Worm (Caenorhabditis elegans) whole organism, late embryonic: Measurements from ENCODE around the gene rde-8.

Experiments used
- C08G9.2 ChIP-seq: sonication (generic microtip); optimal IDR thresholded peaks from 2 replicates; lab custom pipeline; 2016; ENCODE audit warnings: mild to moderate bottlenecking, missing genetic modification characterization, moderate library complexity, missing compliant biosample characterization
- C38D4.7 ChIP-seq: fragments of 200-800 bp; sonication (Bioruptor generic); optimal IDR thresholded peaks from 2 replicates; lab custom pipeline; 2018; ENCODE audit warnings: mild to moderate bottlenecking, missing genetic modification characterization, moderate library complexity, missing compliant biosample characterization
- F13H6.1 ChIP-seq: sonication (generic microtip); optimal IDR thresholded peaks from 2 replicates; lab custom pipeline; 2016; ENCODE audit warnings: missing genetic modification characterization, missing compliant biosample characterization
- K09A11.1 ChIP-seq: sonication (generic microtip); optimal IDR thresholded peaks from 2 replicates; lab custom pipeline; 2017; ENCODE audit warnings: antibody characterized with exemption, mild to moderate bottlenecking, missing genetic modification characterization, missing compliant biosample characterization; ENCODE audit not compliant: insufficient read depth
- T23F11.4 ChIP-seq: fragments of 200-800 bp; sonication (Bioruptor generic); optimal IDR thresholded peaks from 2 replicates; lab custom pipeline; 2018; ENCODE audit warnings: mild to moderate bottlenecking, missing genetic modification characterization, missing compliant biosample characterization
- ama-1 ChIP-seq: fragments of 150-350 bp; optimal IDR thresholded peaks from 2 replicates; lab custom pipeline; 2014
- ceh-2 ChIP-seq: sonication (generic microtip); optimal IDR thresholded peaks from 2 replicates; lab custom pipeline; 2016; ENCODE audit warnings: missing genotype, missing genetic modification characterization, missing compliant biosample characterization
- ceh-24 ChIP-seq: sonication (generic microtip); optimal IDR thresholded peaks from 2 replicates; lab custom pipeline; 2016; ENCODE audit warnings: mild to moderate bottlenecking, missing genetic modification characterization, missing compliant biosample characterization
- ceh-30 ChIP-seq: fragments of 150-350 bp; optimal IDR thresholded peaks from 2 replicates; lab custom pipeline; 2014; ENCODE audit warnings: missing biosample characterization, missing genetic modification characterization
- ceh-31 ChIP-seq: sonication (generic microtip); optimal IDR thresholded peaks from 2 replicates; lab custom pipeline; 2016; ENCODE audit warnings: missing genetic modification characterization, missing compliant biosample characterization
- ceh-45 ChIP-seq: fragments of 200-800 bp; sonication (Bioruptor generic); IDR thresholded peaks from 2 replicates; pipeline ENCODE4 v1.3.6; 2022; ENCODE audit warnings: missing genetic modification reagents, missing genetic modification characterization, missing compliant biosample characterization
- ceh-6 ChIP-seq: fragments of 200-800 bp; sonication (Bioruptor generic); optimal IDR thresholded peaks from 2 replicates; lab custom pipeline; 2018; ENCODE audit warnings: mild to moderate bottlenecking, missing genetic modification characterization, missing compliant biosample characterization
- ceh-9 ChIP-seq: sonication (generic microtip); optimal IDR thresholded peaks from 2 replicates; lab custom pipeline; 2016; ENCODE audit warnings: mild to moderate bottlenecking, missing genetic modification characterization, inconsistent platforms, missing compliant biosample characterization
- che-1 ChIP-seq: sonication (generic microtip); optimal IDR thresholded peaks from 2 replicates; lab custom pipeline; 2016; ENCODE audit warnings: mild to moderate bottlenecking, missing genetic modification characterization, missing compliant biosample characterization
- dmd-4 ChIP-seq: sonication (generic microtip); optimal IDR thresholded peaks from 2 replicates; lab custom pipeline; 2016; ENCODE audit warnings: borderline replicate concordance, missing genetic modification characterization, missing compliant biosample characterization
- elt-4 ChIP-seq: sonication (generic microtip); optimal IDR thresholded peaks from 2 replicates; lab custom pipeline; 2016; ENCODE audit warnings: missing genetic modification characterization, missing compliant biosample characterization
- ets-4 ChIP-seq: sonication (generic microtip); optimal IDR thresholded peaks from 2 replicates; lab custom pipeline; 2016; ENCODE audit warnings: missing genetic modification characterization, missing compliant biosample characterization
- fkh-6 ChIP-seq: sonication (generic microtip); optimal IDR thresholded peaks from 2 replicates; lab custom pipeline; 2016; ENCODE audit warnings: missing genetic modification characterization, missing compliant biosample characterization
- hlh-13 ChIP-seq: fragments of 200-800 bp; sonication (Bioruptor generic); optimal IDR thresholded peaks from 2 replicates; lab custom pipeline; 2018; ENCODE audit warnings: mild to moderate bottlenecking, missing genetic modification characterization, missing compliant biosample characterization
- hlh-15 ChIP-seq: sonication (generic microtip); optimal IDR thresholded peaks from 2 replicates; lab custom pipeline; 2016; ENCODE audit warnings: missing genetic modification characterization, missing compliant biosample characterization
- hlh-30 ChIP-seq: sonication (generic microtip); optimal IDR thresholded peaks from 2 replicates; lab custom pipeline; 2017; ENCODE audit warnings: antibody characterized with exemption, missing genetic modification characterization, missing compliant biosample characterization; ENCODE audit not compliant: insufficient read depth
- lim-6 ChIP-seq: sonication (generic microtip); optimal IDR thresholded peaks from 2 replicates; lab custom pipeline; 2016; ENCODE audit warnings: missing genetic modification characterization, missing compliant biosample characterization
- lin-11 ChIP-seq: fragments of 200-800 bp; sonication (Bioruptor generic); optimal IDR thresholded peaks from 2 replicates; lab custom pipeline; 2018; ENCODE audit warnings: mild to moderate bottlenecking, missing genetic modification characterization, missing compliant biosample characterization
- madf-2 ChIP-seq: sonication (generic microtip); optimal IDR thresholded peaks from 2 replicates; lab custom pipeline; 2017; ENCODE audit warnings: missing genetic modification characterization, missing compliant biosample characterization
- nfya-1 ChIP-seq: sonication (generic microtip); optimal IDR thresholded peaks from 2 replicates; lab custom pipeline; 2017; ENCODE audit warnings: missing genetic modification characterization, mild to moderate bottlenecking, missing compliant biosample characterization, antibody characterized with exemption, moderate library complexity
- nhr-232 ChIP-seq: sonication (generic microtip); optimal IDR thresholded peaks from 2 replicates; lab custom pipeline; 2016; ENCODE audit warnings: missing genetic modification characterization, missing compliant biosample characterization
- odd-2 ChIP-seq: sonication (generic microtip); optimal IDR thresholded peaks from 2 replicates; lab custom pipeline; 2017; ENCODE audit warnings: antibody characterized with exemption, mild to moderate bottlenecking, missing genetic modification characterization, missing compliant biosample characterization
- pha-2 ChIP-seq: sonication (generic microtip); optimal IDR thresholded peaks from 2 replicates; lab custom pipeline; 2017; ENCODE audit warnings: mild to moderate bottlenecking, missing genetic modification characterization, missing compliant biosample characterization
- pha-4 ChIP-seq: fragments of 150-350 bp; optimal IDR thresholded peaks from 2 replicates; lab custom pipeline; 2018; ENCODE audit warnings: missing biosample characterization, missing genetic modification reagents, missing genetic modification characterization
- pros-1 ChIP-seq: fragments of 150-350 bp; optimal IDR thresholded peaks from 2 replicates; lab custom pipeline; 2014; ENCODE audit warnings: missing biosample characterization, missing genetic modification reagents, missing genetic modification characterization
- rnt-1 ChIP-seq: sonication (generic microtip); optimal IDR thresholded peaks from 2 replicates; lab custom pipeline; 2016; ENCODE audit warnings: missing genetic modification characterization, missing compliant biosample characterization
- sox-2 ChIP-seq: fragments of 200-800 bp; sonication (Bioruptor generic); IDR thresholded peaks from 2 replicates; pipeline ENCODE4 v1.3.6; 2022; ENCODE audit warnings: missing genetic modification reagents, missing genetic modification characterization, missing compliant biosample characterization
- ttx-3 ChIP-seq: sonication (generic microtip); optimal IDR thresholded peaks from 2 replicates; lab custom pipeline; 2016; ENCODE audit warnings: missing genetic modification reagents, missing genetic modification characterization, missing compliant biosample characterization
- unc-3 ChIP-seq, 2 experiments: fragments of 200-800 bp in 1 of 2; sonication (Bioruptor generic) in 1 of 2; sonication (generic microtip) in 1 of 2; conservative IDR thresholded peaks in 1 of 2; optimal IDR thresholded peaks in 1 of 2; 2 replicates each; pipeline versions ENCODE4 v1.3.6 to Lab custom; 2016 to 2022; ENCODE audit warnings: missing compliant biosample characterization in 2 of 2, missing genetic modification characterization in 2 of 2, missing genetic modification reagents in 1 of 2
- unc-42 ChIP-seq: sonication (generic microtip); optimal IDR thresholded peaks from 2 replicates; lab custom pipeline; 2016; ENCODE audit warnings: missing genotype, missing genetic modification characterization, missing compliant biosample characterization
- ztf-16 ChIP-seq: sonication (generic microtip); optimal IDR thresholded peaks from 2 replicates; lab custom pipeline; 2017; ENCODE audit warnings: missing genetic modification characterization, missing compliant biosample characterization

Gene rde-8

DNA sequence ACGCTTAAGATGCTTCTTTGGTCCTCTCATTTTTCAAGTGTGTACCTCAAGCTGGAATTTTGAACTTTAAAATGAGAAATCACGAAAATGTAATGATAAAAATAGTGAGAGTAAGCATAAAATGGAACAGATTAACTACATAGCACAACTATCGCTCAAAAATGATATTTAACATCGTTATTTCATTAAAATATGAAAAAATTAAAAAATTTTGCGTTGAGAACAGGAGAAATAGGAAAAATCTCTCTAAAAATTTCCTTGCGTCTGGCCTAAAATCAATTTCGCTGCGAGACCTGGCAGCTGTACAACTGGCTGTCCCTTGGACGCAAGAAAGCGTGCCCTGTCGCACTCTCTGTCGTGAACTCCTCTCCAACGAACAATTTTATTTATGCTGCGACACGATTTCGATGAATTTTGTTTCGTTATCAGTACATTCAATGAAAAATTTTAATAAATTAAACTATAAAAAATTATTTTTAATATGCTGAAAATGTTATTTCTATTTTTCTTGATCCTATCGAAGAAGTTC, 18.4 kb downstream of the rde-8 start, which contains the start of gene rps-4 (continued):
- TF ChIP-seq elt-4 (tag; lab: Kevin White, UChicago) (no peak), ztf-16 (tag; lab: Kevin White, UChicago) (no peak), sox-2 (GFP tag; lab: Robert Waterston, UW) (no peak), nfya-1 (peak; percentile 79), ceh-45 (GFP tag; lab: Robert Waterston, UW) (no peak), che-1 (tag; lab: Kevin White, UChicago) (no peak), madf-2 (tag; lab: Kevin White, UChicago) (no peak), hlh-13 (no peak), rnt-1 (tag; lab: Kevin White, UChicago) (no peak), odd-2 (tag; lab: Kevin White, UChicago) (no peak), pros-1 (tag; lab: Kevin White, UChicago) (no peak), ceh-6 (GFP tag; lab: Kevin White, UChicago) (no peak), ceh-31 (tag; lab: Kevin White, UChicago) (peak; percentile 59), K09A11.1 (no peak), unc-42 (tag; lab: Kevin White, UChicago) (peak; percentile 31), pha-2 (tag; lab: Kevin White, UChicago) (peak; percentile 23), F13H6.1 (tag; lab: Kevin White, UChicago) (no peak), T23F11.4 (GFP tag; lab: Kevin White, UChicago) (no peak), ceh-30 (tag; lab: Kevin White, UChicago) (no peak), hlh-30 (tag; lab: Kevin White, UChicago) (peak; percentile 27), hlh-15 (tag; lab: Kevin White, UChicago) (no peak), ceh-24 (no peak), dmd-4 (tag; lab: Kevin White, UChicago) (no peak), lin-11 (tag; lab: Kevin White, UChicago) (no peak), C38D4.7 (GFP tag; lab: Kevin White, UChicago) (no peak)

DNA sequence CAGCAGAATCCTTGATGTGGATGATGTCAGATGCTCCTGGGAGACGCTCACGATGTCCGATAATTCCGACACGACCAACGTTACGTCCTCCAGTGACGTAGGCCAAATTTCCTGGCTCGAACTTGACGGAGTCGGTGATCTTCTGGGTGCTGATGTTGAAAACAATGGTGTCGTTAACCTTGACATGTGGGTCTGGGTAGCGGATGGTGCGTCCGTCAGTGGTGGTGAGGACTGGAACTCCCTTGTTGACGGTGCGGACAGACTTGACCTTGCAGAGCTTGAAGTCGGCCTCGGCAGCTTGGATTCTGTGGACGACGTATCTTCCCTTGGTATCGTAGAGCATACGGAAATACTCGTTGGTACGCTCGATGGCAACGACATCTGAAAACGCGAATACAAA, 19.1 kb downstream of the rde-8 start:
- TF ChIP-seq unc-3 (GFP tag; conservative IDR thresholded peaks at IDR 0.05; lab: Robert Waterston, UW) (no peak), unc-3 (tag; optimal IDR thresholded peaks at IDR 0.05; lab: Kevin White, UChicago) (no peak), pha-2 (tag; lab: Kevin White, UChicago) (no peak), ceh-24 (no peak)

DNA sequence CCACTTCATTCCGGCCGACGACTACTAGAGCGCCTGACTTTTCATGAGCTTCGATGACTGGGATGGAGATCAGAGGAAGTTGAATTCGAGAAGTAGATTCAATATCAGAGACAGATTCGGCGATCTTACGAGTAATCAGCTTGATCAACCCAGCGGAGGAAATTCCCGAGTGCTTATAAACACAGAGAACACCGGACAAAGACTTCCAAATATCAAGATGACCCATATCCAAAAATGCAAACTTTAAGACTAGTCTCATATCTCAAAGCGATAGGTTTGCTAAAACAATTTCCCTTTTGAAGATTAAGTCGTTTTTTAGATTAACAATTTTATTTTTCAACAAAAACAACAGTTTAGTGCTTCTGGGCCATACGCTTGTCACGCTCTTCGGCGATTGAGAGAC, 19.7 kb downstream of the rde-8 start, which contains the start of gene Y43B11AR.3:
Gene Y43B11AR.3 (minus strand): TSS at position 335 of the 403 bp plus-strand sequence.
- TF ChIP-seq lim-6 (tag; lab: Kevin White, UChicago) (no peak), ama-1 (peak; percentile 44)
- TF ChIP-seq, all 69 proteins: peak for 1

DNA sequence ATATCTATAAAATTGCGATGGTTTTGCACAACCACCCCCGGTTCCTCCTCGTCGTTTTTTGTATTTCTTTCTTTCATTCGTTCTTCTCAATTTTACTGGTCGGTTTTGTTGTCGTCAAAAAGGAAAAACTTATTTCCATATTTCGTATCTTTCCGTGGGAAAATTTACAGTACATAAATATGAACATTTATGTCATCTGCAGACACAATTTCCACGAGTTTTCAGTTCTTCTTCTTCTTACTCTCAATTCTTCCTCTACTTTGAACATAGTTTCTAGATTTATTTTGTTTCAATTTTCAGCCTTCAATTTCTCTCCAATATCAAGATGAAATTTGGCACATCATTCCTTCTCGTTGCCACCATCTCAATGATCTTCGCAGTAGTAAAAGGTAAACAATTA, 21.8 kb downstream of the rde-8 start, which contains the start of gene Y43B11AR.1:
Gene Y43B11AR.1 (plus strand): TSS at position 301 of the 400 bp plus-strand sequence.
- no peak for TF ChIP-seq ceh-9 (tag; lab: Kevin White, UChicago)

DNA sequence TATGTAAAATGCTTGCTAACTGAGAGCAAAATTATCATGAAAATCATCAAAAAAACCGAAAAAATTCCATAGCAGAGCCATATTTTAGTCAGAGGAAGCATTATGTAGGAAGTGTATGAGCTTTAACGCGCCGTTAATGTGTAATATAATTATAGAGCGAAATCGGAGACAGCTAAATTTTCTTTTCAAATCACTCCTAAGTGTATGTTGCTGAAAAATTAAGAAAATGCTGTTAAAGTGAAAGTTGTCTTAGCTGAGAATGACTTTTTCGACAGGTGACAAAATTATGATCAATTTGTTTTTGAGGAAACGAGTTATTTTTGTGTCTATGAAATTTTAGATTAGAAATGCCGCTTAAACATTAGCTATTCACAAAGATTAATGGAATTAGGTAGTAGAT, 28.0 kb downstream of the rde-8 start, which contains the start of gene srg-50:
Gene srg-50 (minus strand): TSS at position 101 of the 400 bp plus-strand sequence.
- TF ChIP-seq hlh-13: no peak
- TF ChIP-seq pha-4 (tag; lab: Kevin White, UChicago): no peak
- no peak for TF ChIP-seq ama-1
- TF ChIP-seq hlh-30 (tag; lab: Kevin White, UChicago): no peak
- TF ChIP-seq unc-3 (GFP tag; conservative IDR thresholded peaks at IDR 0.05; lab: Robert Waterston, UW): no peak
- no peak for TF ChIP-seq unc-3 (tag; optimal IDR thresholded peaks at IDR 0.05; lab: Kevin White, UChicago)
- TF ChIP-seq ttx-3 (tag; lab: Kevin White, UChicago): no peak
- no peak for TF ChIP-seq ceh-45 (GFP tag; lab: Robert Waterston, UW)
- TF ChIP-seq ceh-31 (tag; lab: Kevin White, UChicago): no peak
- no peak for TF ChIP-seq rnt-1 (tag; lab: Kevin White, UChicago)
- TF ChIP-seq nfya-1: no peak
- no peak for TF ChIP-seq pros-1 (tag; lab: Kevin White, UChicago)
- TF ChIP-seq nhr-232 (tag; lab: Kevin White, UChicago): no peak
- TF ChIP-seq ets-4: no peak
- no peak for TF ChIP-seq ceh-2 (tag; lab: Kevin White, UChicago)
- no peak for TF ChIP-seq fkh-6 (tag; lab: Kevin White, UChicago)
- TF ChIP-seq lin-11 (tag; lab: Kevin White, UChicago): no peak
- TF ChIP-seq C08G9.2 (tag; lab: Kevin White, UChicago): no peak
